Fruit fly (Drosophila melanogaster) S2 (cell line): Measurements from ENCODE around the gene CG4928.

ENCODE experiments used
- CG8478 ChIP-seq: fragments of >200 bp; optimal IDR thresholded peaks from 2 replicates; lab custom pipeline; 2018
- CTCF ChIP-seq, 2 experiments: fragments of >200 bp; optimal IDR thresholded peaks; 2 replicates each; lab custom pipeline; 2018

DNA sequence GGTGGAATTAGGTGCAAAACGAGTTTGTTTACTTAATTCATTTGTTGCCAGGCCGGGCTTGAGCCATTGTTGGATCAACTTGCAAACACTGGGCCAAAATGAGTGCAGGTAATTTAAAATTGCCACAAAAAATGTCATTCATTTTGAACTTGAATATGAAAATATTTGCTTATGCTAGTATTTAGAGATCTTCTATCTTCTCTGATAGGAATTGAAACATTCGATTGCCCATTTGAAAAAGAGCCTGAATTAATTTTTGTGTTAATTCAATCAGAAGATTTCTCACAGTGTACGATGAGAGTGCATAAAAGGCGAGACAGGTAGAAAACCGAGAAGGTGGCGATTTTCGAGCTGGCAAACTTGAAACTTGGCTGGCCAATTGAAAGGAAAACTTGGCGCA lies 53.6 kb downstream of the CG4928 start:
- no peak for TF ChIP-seq CTCF (optimal IDR thresholded peaks at IDR 0.05; lab: Kevin White, UChicago)
- no peak for TF ChIP-seq CG8478 (lab: Kevin White, UChicago)
